Fruit fly (Drosophila melanogaster) whole organism, embryonic: Measurements from ENCODE around the gene TTLL6B.
A peak's percentile ranks its signal among the peaks of the same experiment; 100 is the strongest.

Experiments
- Atf-2 ChIP-seq: fragments of 200-800 bp; sonication (Bioruptor generic); optimal IDR thresholded peaks from 2 replicates; lab custom pipeline; 2016; ENCODE audit warnings: missing biosample characterization, missing genetic modification characterization
- BEAF-32 ChIP-seq: fragments of 200-800 bp; sonication (Bioruptor generic); optimal IDR thresholded peaks from 3 replicates; lab custom pipeline; 2017; ENCODE audit warnings: missing biosample characterization, missing genetic modification characterization, mild to moderate bottlenecking, moderate library complexity, missing genetic modification reagents
- Bdp1 ChIP-seq: fragments of 200-800 bp; sonication (Bioruptor generic); optimal IDR thresholded peaks from 3 replicates; lab custom pipeline; 2016; ENCODE audit warnings: missing biosample characterization, missing genetic modification characterization
- CG10431 ChIP-seq: fragments of 200-800 bp; sonication (Bioruptor generic); optimal IDR thresholded peaks from 3 replicates; lab custom pipeline; 2018; ENCODE audit warnings: missing biosample characterization, mild to moderate bottlenecking, missing genetic modification characterization
- CG10462 ChIP-seq: fragments of 200-800 bp; sonication (Bioruptor generic); optimal IDR thresholded peaks from 2 replicates; lab custom pipeline; 2016; ENCODE audit warnings: missing biosample characterization, missing genetic modification characterization
- CG10565 ChIP-seq: fragments of 200-800 bp; sonication (Bioruptor generic); optimal IDR thresholded peaks from 3 replicates; lab custom pipeline; 2016; ENCODE audit warnings: missing biosample characterization, mild to moderate bottlenecking, missing genetic modification characterization
- CG11247 ChIP-seq: fragments of 200-800 bp; sonication (Bioruptor generic); IDR thresholded peaks from 2 replicates; pipeline ENCODE4 v1.3.6; 2022; ENCODE audit warnings: missing biosample characterization, missing genetic modification characterization
- CG12104 ChIP-seq: fragments of 200-800 bp; sonication (Bioruptor generic); optimal IDR thresholded peaks from 3 replicates; lab custom pipeline; 2016; ENCODE audit warnings: missing biosample characterization, missing genetic modification characterization
- CG14860 ChIP-seq: fragments of 200-800 bp; sonication (Bioruptor generic); IDR thresholded peaks from 3 replicates; pipeline ENCODE4 v1.3.6; 2022; ENCODE audit warnings: missing biosample characterization, missing genetic modification characterization; ENCODE audit not compliant: partially characterized antibody
- CG1602 ChIP-seq: fragments of 200-800 bp; sonication (Bioruptor generic); optimal IDR thresholded peaks from 3 replicates; lab custom pipeline; 2016; ENCODE audit warnings: missing biosample characterization, missing genetic modification characterization
- CG2116 ChIP-seq: fragments of 200-800 bp; sonication (Bioruptor generic); optimal IDR thresholded peaks from 3 replicates; lab custom pipeline; 2018; ENCODE audit warnings: missing biosample characterization, mild to moderate bottlenecking, missing genetic modification characterization
- CG34376 ChIP-seq: fragments of 200-800 bp; sonication (Bioruptor generic); optimal IDR thresholded peaks from 2 replicates; lab custom pipeline; 2018; ENCODE audit warnings: missing biosample characterization, mild to moderate bottlenecking, missing genetic modification characterization
- CG34422 ChIP-seq: fragments of 200-800 bp; sonication (Bioruptor generic); IDR thresholded peaks from 3 replicates; pipeline ENCODE4 v1.3.6; 2022; ENCODE audit warnings: missing biosample characterization, missing genetic modification characterization
- CG3847 ChIP-seq: fragments of 200-800 bp; sonication (Bioruptor generic); IDR thresholded peaks from 2 replicates; pipeline ENCODE4 v1.3.6; 2022; ENCODE audit warnings: missing biosample characterization, missing genetic modification characterization
- CG43689 ChIP-seq: fragments of 200-800 bp; sonication (Bioruptor generic); IDR thresholded peaks from 2 replicates; pipeline ENCODE4 v1.3.6; 2022; ENCODE audit warnings: missing biosample characterization, missing genetic modification characterization
- CG4617 ChIP-seq: fragments of 200-800 bp; sonication (Bioruptor generic); optimal IDR thresholded peaks from 3 replicates; lab custom pipeline; 2016; ENCODE audit warnings: missing biosample characterization, missing genetic modification characterization, borderline replicate concordance
- CG6175 ChIP-seq: fragments of 200-800 bp; sonication (Bioruptor generic); IDR thresholded peaks from 3 replicates; pipeline ENCODE4 v1.3.6; 2022; ENCODE audit warnings: missing biosample characterization, missing genetic modification characterization
- CG6272 ChIP-seq: fragments of 200-800 bp; sonication (Bioruptor generic); IDR thresholded peaks from 2 replicates; pipeline ENCODE4 v1.3.6; 2022; ENCODE audit warnings: missing biosample characterization, missing genetic modification characterization
- CG6683 ChIP-seq: fragments of 200-800 bp; sonication (Bioruptor generic); optimal IDR thresholded peaks from 2 replicates; lab custom pipeline; 2017; ENCODE audit warnings: missing biosample characterization, mild to moderate bottlenecking, missing genetic modification characterization, missing genetic modification reagents
- Deaf1 ChIP-seq: fragments of 200-800 bp; optimal IDR thresholded peaks from 3 replicates; lab custom pipeline; 2019; ENCODE audit warnings: missing biosample characterization, mild to moderate bottlenecking, missing genetic modification characterization, moderate library complexity
- Dek ChIP-seq: fragments of 200-800 bp; sonication (Bioruptor generic); optimal IDR thresholded peaks from 3 replicates; lab custom pipeline; 2019; ENCODE audit warnings: missing biosample characterization, mild to moderate bottlenecking, missing genetic modification characterization, moderate library complexity
- Elba2 ChIP-seq: fragments of 200-800 bp; sonication (Bioruptor generic); optimal IDR thresholded peaks from 3 replicates; lab custom pipeline; 2016; ENCODE audit warnings: missing biosample characterization, missing genetic modification characterization
- H2.0 ChIP-seq: fragments of 200-800 bp; sonication (Bioruptor generic); IDR thresholded peaks from 2 replicates; pipeline ENCODE4 v1.3.6; 2022; ENCODE audit warnings: missing biosample characterization, missing genetic modification characterization
- Kr ChIP-seq: fragments of 200-800 bp; sonication (Bioruptor generic); optimal IDR thresholded peaks from 2 replicates; lab custom pipeline; 2017; ENCODE audit warnings: missing biosample characterization, mild to moderate bottlenecking, missing genetic modification characterization
- Lim3 ChIP-seq: fragments of 200-800 bp; sonication (Bioruptor generic); IDR thresholded peaks from 2 replicates; pipeline ENCODE4 v1.3.6; 2022; ENCODE audit warnings: missing biosample characterization, missing genetic modification characterization
- Optix ChIP-seq: fragments of 200-800 bp; sonication (Bioruptor generic); IDR thresholded peaks from 3 replicates; pipeline ENCODE4 v1.3.6; 2022; ENCODE audit warnings: missing biosample characterization, missing genetic modification characterization
- Pdp1 ChIP-seq, 2 experiments: fragments of 200-800 bp; sonication (Bioruptor generic); optimal IDR thresholded peaks; 3 replicates each; lab custom pipeline; 2016; ENCODE audit warnings: missing biosample characterization in 2 of 2, missing genetic modification characterization in 2 of 2, mild to moderate bottlenecking in 1 of 2, moderate library complexity in 1 of 2
- Scr ChIP-seq: fragments of 200-800 bp; sonication (Bioruptor generic); IDR thresholded peaks from 2 replicates; pipeline ENCODE4 v1.3.6; 2022; ENCODE audit warnings: missing biosample characterization, missing genetic modification characterization; ENCODE audit not compliant: partially characterized antibody
- Sin3A ChIP-seq: fragments of >200 bp; optimal IDR thresholded peaks from 2 replicates; lab custom pipeline; 2018
- Sox100B ChIP-seq: fragments of 200-800 bp; sonication (Bioruptor generic); optimal IDR thresholded peaks from 3 replicates; lab custom pipeline; 2018; ENCODE audit warnings: missing biosample characterization, mild to moderate bottlenecking, missing genetic modification characterization
- ap ChIP-seq: fragments of 200-800 bp; sonication (Bioruptor generic); IDR thresholded peaks from 2 replicates; pipeline ENCODE4 v1.3.6; 2022; ENCODE audit warnings: missing biosample characterization, missing genetic modification characterization
- br ChIP-seq: fragments of >200 bp; optimal IDR thresholded peaks from 2 replicates; lab custom pipeline; 2017
- bsh ChIP-seq, 2 experiments: fragments of 200-800 bp; sonication (Bioruptor generic); optimal IDR thresholded peaks; 2 replicates each; lab custom pipeline; 2017 to 2018; ENCODE audit warnings: mild to moderate bottlenecking in 2 of 2, missing biosample characterization in 2 of 2, missing genetic modification characterization in 2 of 2, moderate library complexity in 1 of 2
- dimm ChIP-seq: fragments of 200-800 bp; sonication (Bioruptor generic); IDR thresholded peaks from 2 replicates; pipeline ENCODE4 v1.3.6; 2022; ENCODE audit warnings: missing biosample characterization, missing genetic modification characterization
- dmrt99B ChIP-seq: fragments of 200-800 bp; sonication (Bioruptor generic); optimal IDR thresholded peaks from 2 replicates; lab custom pipeline; 2018; ENCODE audit warnings: missing biosample characterization, mild to moderate bottlenecking, missing genetic modification characterization, moderate library complexity
- esg ChIP-seq: fragments of 200-800 bp; sonication (Bioruptor generic); conservative IDR thresholded peaks from 2 replicates; pipeline ENCODE4 v1.3.6; 2022; ENCODE audit warnings: missing biosample characterization, missing genetic modification characterization
- eve ChIP-seq, 2 experiments: fragments of >200 bp; optimal IDR thresholded peaks; 2 replicates each; lab custom pipeline; 2017; ENCODE audit warnings: missing biosample characterization in 2 of 2, missing genetic modification characterization in 2 of 2
- grau ChIP-seq: fragments of 200-800 bp; optimal IDR thresholded peaks from 3 replicates; lab custom pipeline; 2019; ENCODE audit warnings: missing biosample characterization, mild to moderate bottlenecking, missing genetic modification characterization, moderate library complexity
- jigr1 ChIP-seq: fragments of 200-800 bp; sonication (Bioruptor generic); IDR thresholded peaks from 3 replicates; pipeline ENCODE4 v1.3.6; 2022; ENCODE audit warnings: missing biosample characterization, missing genetic modification characterization
- kni ChIP-seq: fragments of 200-800 bp; sonication (Bioruptor generic); optimal IDR thresholded peaks from 3 replicates; lab custom pipeline; 2017; ENCODE audit warnings: mild to moderate bottlenecking, missing biosample characterization, missing genetic modification reagents, missing genetic modification characterization
- lbe ChIP-seq: fragments of 200-800 bp; sonication (Bioruptor generic); optimal IDR thresholded peaks from 2 replicates; lab custom pipeline; 2016; ENCODE audit warnings: missing biosample characterization, mild to moderate bottlenecking, missing genetic modification characterization
- lilli ChIP-seq: fragments of 200-800 bp; sonication (Bioruptor generic); optimal IDR thresholded peaks from 3 replicates; lab custom pipeline; 2016; ENCODE audit warnings: missing biosample characterization, missing genetic modification characterization
- nerfin-2 ChIP-seq: fragments of 200-800 bp; sonication (Bioruptor generic); IDR thresholded peaks from 2 replicates; pipeline ENCODE4 v1.3.6; 2022; ENCODE audit warnings: missing biosample characterization, missing genetic modification characterization; ENCODE audit not compliant: partially characterized antibody
- psq ChIP-seq: fragments of 200-800 bp; sonication (Bioruptor generic); optimal IDR thresholded peaks from 2 replicates; lab custom pipeline; 2017; ENCODE audit warnings: missing biosample characterization, missing genetic modification characterization
- pum ChIP-seq: fragments of 200-800 bp; sonication (Bioruptor generic); optimal IDR thresholded peaks from 2 replicates; lab custom pipeline; 2016; ENCODE audit warnings: missing biosample characterization, missing genetic modification characterization
- shn ChIP-seq: fragments of 200-800 bp; sonication (Bioruptor generic); optimal IDR thresholded peaks from 3 replicates; lab custom pipeline; 2016; ENCODE audit warnings: missing biosample characterization, missing genetic modification characterization
- slou ChIP-seq: fragments of 200-800 bp; sonication (Bioruptor generic); optimal IDR thresholded peaks from 3 replicates; lab custom pipeline; 2016; ENCODE audit warnings: missing biosample characterization, missing genetic modification characterization
- tio ChIP-seq: fragments of 200-800 bp; sonication (Bioruptor generic); optimal IDR thresholded peaks from 2 replicates; lab custom pipeline; 2017; ENCODE audit warnings: missing biosample characterization, missing genetic modification characterization, inconsistent platforms
- twi ChIP-seq: fragments of 200-800 bp; optimal IDR thresholded peaks from 2 replicates; lab custom pipeline; 2019; ENCODE audit warnings: missing biosample characterization, mild to moderate bottlenecking, missing genetic modification characterization, moderate library complexity
- zf30C ChIP-seq: fragments of 200-800 bp; sonication (Bioruptor generic); optimal IDR thresholded peaks from 3 replicates; lab custom pipeline; 2018; ENCODE audit warnings: missing biosample characterization, mild to moderate bottlenecking, missing genetic modification characterization

The TTLL6B gene

dm6 chr3R:27292159-27292880, 41.5 kb upstream of the TTLL6B start, which contains the start of gene CG3348 (continued):
- TF ChIP-seq CG6272 = peak; percentile 27; the same call in 1 of the 2 replicates
- peak; percentile 17 for TF ChIP-seq slou
- no peak for TF ChIP-seq CG10565 (GFP tag; lab: Kevin White, UChicago)
- TF ChIP-seq nerfin-2 (GFP tag; lab: Robert Waterston, UW) = no peak
- no peak for TF ChIP-seq CG4617 (GFP tag; lab: Kevin White, UChicago)
- TF ChIP-seq CG3847 (GFP tag; lab: Robert Waterston, UW) = peak; percentile 76
- peak; percentile 77 for TF ChIP-seq CG12104 (GFP tag; lab: Kevin White, UChicago)
- peak; percentile 72 for TF ChIP-seq Dek (tag; lab: Kevin White, UChicago)
- no peak for TF ChIP-seq Sin3A (lab: Kevin White, UChicago)
- TF ChIP-seq CG34376 (GFP tag; lab: Kevin White, UChicago) = no peak
- TF ChIP-seq shn = peak; percentile 6
- TF ChIP-seq ap = no peak
- TF ChIP-seq Elba2 (GFP tag; lab: Kevin White, UChicago) = no peak
- peak; percentile 41 for TF ChIP-seq lbe (GFP tag; lab: Kevin White, UChicago)
- TF ChIP-seq CG34422 = 0 out of 3 replicates have a peak, but pooled peaks have one; percentile 29
- TF ChIP-seq dimm (GFP tag; lab: Robert Waterston, UW) = no peak
- TF ChIP-seq pum = peak; percentile 38
- no peak for TF ChIP-seq br (lab: Kevin White, UChicago)
- TF ChIP-seq BEAF-32 = no peak
- no peak for TF ChIP-seq CG10431 (GFP tag; lab: Kevin White, UChicago)
- TF ChIP-seq kni (GFP tag; lab: Kevin White, UChicago) = no peak
- TF ChIP-seq zf30C (GFP tag; lab: Kevin White, UChicago) = peak; percentile 39
- TF ChIP-seq esg = peak; percentile 55
- no peak for TF ChIP-seq CG2116 (GFP tag; lab: Kevin White, UChicago)
- TF ChIP-seq twi (tag; lab: Kevin White, UChicago) = no peak
- TF ChIP-seq dmrt99B (tag; lab: Kevin White, UChicago) = peak; percentile 71
- TF ChIP-seq CG11247 = peak; percentile 75
- TF ChIP-seq Scr (GFP tag; lab: Robert Waterston, UW) = no peak
- TF ChIP-seq Atf-2 (GFP tag; lab: Kevin White, UChicago) = peak; percentile 38
- 0 out of 3 replicates have a peak, but pooled peaks have one; percentile 22 for TF ChIP-seq CG6175 (GFP tag; lab: Robert Waterston, UW)
- TF ChIP-seq jigr1 = no peak
- peak; percentile 64 to 73 for TF ChIP-seq Pdp1 (GFP tag; optimal IDR thresholded peaks at IDR 0.05; lab: Kevin White, UChicago)
- TF ChIP-seq CG1602 (GFP tag; lab: Kevin White, UChicago) = peak; percentile 31
- peak; percentile 78 for TF ChIP-seq lilli (GFP tag; lab: Kevin White, UChicago)
- no peak; the same call in 1 of the 2 replicates for TF ChIP-seq CG43689 (GFP tag; lab: Robert Waterston, UW)
- peak; percentile 58 for TF ChIP-seq Deaf1 (tag; lab: Kevin White, UChicago)
- TF ChIP-seq Optix (GFP tag; lab: Robert Waterston, UW) = 0 out of 3 replicates have a peak, but pooled peaks have one; percentile 36
- TF ChIP-seq bsh (GFP tag; optimal IDR thresholded peaks at IDR 0.05; lab: Kevin White, UChicago) = peak in 1 of 2 experiments; percentile 69
- no peak for TF ChIP-seq psq
- peak; percentile 67 for TF ChIP-seq H2.0 (GFP tag; lab: Robert Waterston, UW)
- TF ChIP-seq Lim3 = no peak
- TF ChIP-seq tio (GFP tag; lab: Kevin White, UChicago) = peak; percentile 49
- no peak for TF ChIP-seq eve (GFP tag; optimal IDR thresholded peaks at IDR 0.05; lab: Kevin White, UChicago)
- no peak for TF ChIP-seq CG10462
- no peak for TF ChIP-seq Kr (GFP tag; lab: Kevin White, UChicago)
- TF ChIP-seq CG14860 (GFP tag; lab: Robert Waterston, UW) = no peak
- no peak for TF ChIP-seq Sox100B
- TF ChIP-seq grau (tag; lab: Kevin White, UChicago) = peak; percentile 71
- TF ChIP-seq Bdp1 = peak; percentile 40
- no peak for TF ChIP-seq CG6683
